Worm (Caenorhabditis elegans) whole organism, L4/young adult: ENCODE measurements around the gene Y57A10C.11.

ENCODE experiments used
- W03F9.2 ChIP-seq: fragments of 150-350 bp; optimal IDR thresholded peaks from 2 replicates; lab custom pipeline; 2014; ENCODE audit warnings: missing biosample characterization, missing genetic modification characterization
- dao-5 ChIP-seq: sonication (generic microtip); optimal IDR thresholded peaks from 2 replicates; lab custom pipeline; 2016; ENCODE audit warnings: missing genotype, missing genetic modification characterization, moderate library complexity, missing compliant biosample characterization
- him-1 ChIP-seq: sonication (generic microtip); optimal IDR thresholded peaks from 2 replicates; lab custom pipeline; 2016; ENCODE audit warnings: missing genotype, missing genetic modification reagents, missing genetic modification characterization, missing compliant biosample characterization

Gene Y57A10C.11

DNA sequence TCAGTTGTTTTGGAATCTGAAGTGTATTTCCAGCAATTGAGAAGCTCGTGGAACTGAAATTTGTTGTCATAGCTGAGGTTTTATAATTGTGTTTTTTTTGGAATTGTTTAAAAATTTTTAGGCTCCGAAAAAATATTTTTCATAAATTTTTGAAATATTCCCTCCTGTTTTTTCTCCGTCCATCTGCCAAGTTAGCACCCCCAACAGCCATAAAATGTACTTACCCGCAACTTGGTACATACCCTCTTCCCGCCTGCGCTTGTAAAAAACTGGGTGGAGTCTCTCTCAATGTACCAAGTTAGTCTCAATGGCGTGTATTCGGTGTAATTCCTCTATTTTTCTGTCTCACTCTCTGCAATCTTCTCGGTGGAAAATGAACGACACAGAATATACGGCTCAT, 24.9 kb downstream of the Y57A10C.11 start, which contains the start of gene Y57A10B.6:
Gene Y57A10B.6 (plus strand): TSS at position 301 of the 400 bp plus-strand sequence.
- TF ChIP-seq dao-5 (tag; lab: Kevin White, UChicago) (no peak), W03F9.2 (tag; lab: Kevin White, UChicago) (no peak)

DNA sequence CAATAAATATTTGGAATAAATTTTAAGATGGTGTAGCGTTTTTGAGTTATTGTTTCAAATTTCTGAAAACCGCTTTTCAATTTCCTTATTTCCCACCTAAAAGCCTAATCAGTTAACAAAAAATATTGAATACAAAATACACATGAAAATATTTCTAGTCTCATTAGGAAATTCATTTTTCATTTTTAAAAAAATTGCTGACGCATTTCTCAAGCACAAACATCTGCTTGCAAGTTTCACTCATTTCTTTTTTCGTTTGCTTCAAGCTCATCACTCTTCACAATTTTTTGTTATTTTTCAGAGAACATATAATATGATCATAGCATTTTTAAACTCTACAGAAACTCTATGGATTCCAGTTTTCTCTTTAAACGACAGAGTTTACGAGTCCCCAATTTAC, 26.7 kb downstream of the Y57A10C.11 start, which contains the start of gene sre-41:
Gene sre-41 (plus strand): TSS at position 301 of the 400 bp plus-strand sequence.
- TF ChIP-seq W03F9.2 (tag; lab: Kevin White, UChicago) (no peak), him-1 (tag; lab: Kevin White, UChicago) (no peak), dao-5 (tag; lab: Kevin White, UChicago) (no peak)

DNA sequence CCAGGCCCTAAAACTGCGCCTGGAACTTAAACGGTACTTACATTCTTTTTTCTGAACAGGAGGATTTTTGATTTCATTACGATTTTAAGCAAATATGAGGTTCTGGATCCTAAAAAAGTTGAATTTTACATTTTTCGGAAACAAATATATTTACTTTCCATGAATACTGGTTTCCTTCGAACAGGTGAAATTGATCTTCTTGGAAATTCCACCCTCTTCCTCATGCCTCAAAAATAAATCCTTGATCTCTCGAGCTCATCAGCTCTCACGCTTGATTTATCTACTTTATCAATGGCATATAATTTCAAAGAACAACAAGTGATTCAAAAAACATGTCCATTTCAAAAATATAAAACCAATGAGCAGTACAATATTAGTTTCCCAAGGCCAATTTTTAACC, 27.2 kb downstream of the Y57A10C.11 start:
- TF ChIP-seq dao-5 (tag; lab: Kevin White, UChicago) (no peak), W03F9.2 (tag; lab: Kevin White, UChicago) (no peak), him-1 (tag; lab: Kevin White, UChicago) (no peak)

DNA sequence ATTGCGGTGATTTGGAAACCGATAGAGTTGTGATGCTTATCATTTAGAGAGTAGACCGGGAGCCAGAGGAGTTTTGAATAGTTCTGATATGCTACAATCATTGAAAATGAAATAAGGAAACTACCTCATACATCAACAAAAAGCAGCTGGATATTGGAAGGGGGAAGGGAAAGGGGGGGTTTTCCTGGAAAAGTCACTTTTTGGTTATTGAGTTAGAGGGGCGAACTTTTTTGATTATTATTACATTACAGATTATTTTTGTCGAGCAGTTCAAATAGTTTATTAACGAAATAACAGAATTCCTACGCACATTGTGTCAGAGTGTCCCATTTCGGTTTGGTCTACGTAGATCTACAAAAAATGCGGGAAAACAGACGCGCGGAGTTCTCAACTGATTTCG, 27.9 kb downstream of the Y57A10C.11 start, which contains the start of gene sre-42:
Gene sre-42 (minus strand): TSS at position 101 of the 400 bp plus-strand sequence.
- no peak for TF ChIP-seq dao-5 (tag; lab: Kevin White, UChicago)
- TF ChIP-seq him-1 (tag; lab: Kevin White, UChicago), result no peak
- no peak for TF ChIP-seq W03F9.2 (tag; lab: Kevin White, UChicago)

DNA sequence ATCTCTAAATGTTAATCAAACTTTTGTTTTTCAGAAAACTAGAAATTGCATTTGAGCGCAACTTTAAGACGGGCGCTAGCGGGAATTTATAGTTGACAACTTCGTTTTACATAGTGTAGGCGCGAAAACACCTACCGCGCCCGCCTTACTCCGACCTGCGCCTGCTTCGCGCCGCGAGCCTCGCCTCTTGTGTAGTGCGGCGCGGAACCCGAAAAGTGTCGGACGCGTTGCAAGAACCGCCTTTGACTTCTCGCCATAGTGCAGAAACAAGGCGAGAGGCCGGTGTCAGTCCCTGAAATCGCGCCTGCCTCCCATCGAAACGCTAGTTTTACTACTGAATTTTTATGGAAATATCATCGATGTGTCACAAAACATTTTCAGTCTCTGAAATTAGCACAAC, 28.9 kb downstream of the Y57A10C.11 start:
- TF ChIP-seq him-1 (tag; lab: Kevin White, UChicago) (no peak), dao-5 (tag; lab: Kevin White, UChicago) (no peak), W03F9.2 (tag; lab: Kevin White, UChicago) (no peak)

DNA sequence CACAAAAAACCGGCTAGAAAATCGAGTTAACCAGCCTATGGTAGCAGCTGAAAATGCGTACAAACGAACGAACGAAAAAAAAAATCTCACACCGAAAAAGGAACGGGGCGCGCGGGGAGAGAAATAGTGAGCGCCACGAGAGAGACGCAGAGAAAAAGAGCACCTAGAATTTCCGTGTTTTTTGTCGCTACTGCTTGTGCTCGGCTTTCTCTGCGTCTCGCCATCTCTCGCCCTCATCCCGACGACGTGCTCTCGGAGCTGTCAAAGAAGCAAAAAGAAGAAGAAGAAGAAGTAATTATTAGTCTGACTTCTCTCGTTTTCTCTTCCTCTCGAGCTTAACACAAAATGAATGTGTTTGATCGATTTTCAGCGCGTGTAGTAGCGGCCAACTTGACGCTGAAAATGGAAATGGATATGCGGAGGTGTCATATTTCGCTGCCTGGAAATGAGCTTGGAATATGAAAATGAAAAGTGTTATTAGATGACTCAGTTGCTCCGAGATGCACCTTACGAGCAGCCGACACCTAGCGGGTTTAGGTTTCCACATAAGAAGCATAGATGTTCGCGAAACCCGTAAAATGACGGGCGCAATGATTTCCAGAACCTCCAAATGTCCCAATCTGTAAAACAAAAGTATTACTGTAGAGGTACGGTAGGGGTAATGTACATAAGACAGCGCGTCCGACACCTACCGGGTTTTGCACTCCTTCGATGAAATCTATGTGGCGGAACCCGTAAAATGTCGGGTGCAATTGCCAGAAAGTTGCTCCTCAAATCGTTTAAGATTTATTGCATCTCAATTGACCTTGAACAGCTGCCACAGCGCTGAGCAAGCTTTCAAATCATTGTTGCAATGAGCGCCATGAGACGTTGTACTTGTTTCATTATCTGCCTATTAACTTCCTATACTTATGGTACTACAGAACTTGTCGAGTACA, 31.8 kb downstream of the Y57A10C.11 start, which contains the start of gene btb-14:
Gene btb-14 (plus strand): TSS at position 839 of the 938 bp plus-strand sequence.
- TF ChIP-seq him-1 (tag; lab: Kevin White, UChicago) (peak; percentile 11), W03F9.2 (tag; lab: Kevin White, UChicago) (no peak), dao-5 (tag; lab: Kevin White, UChicago) (no peak)

DNA sequence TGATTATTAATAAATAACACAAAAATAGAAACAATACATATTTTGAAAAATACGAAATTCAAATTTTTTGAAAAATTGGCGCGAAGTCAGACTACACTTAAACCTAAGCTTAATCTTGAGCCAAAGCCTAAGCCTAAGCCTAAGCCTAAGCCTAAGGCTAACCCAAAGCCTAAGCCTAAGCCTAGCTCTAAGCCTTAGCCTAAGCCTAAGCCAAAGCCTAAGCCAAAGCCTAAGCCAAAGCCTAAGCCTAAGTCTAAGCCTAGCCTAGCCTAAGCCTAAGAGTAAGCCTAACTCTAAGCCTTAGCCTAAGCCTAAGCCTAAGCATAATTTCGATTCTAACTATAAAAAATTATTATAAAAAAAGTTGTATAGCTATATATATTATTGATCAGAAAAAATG, 33.8 kb downstream of the Y57A10C.11 start:
- TF ChIP-seq dao-5 (tag; lab: Kevin White, UChicago), result no peak
- no peak for TF ChIP-seq him-1 (tag; lab: Kevin White, UChicago)
- no peak for TF ChIP-seq W03F9.2 (tag; lab: Kevin White, UChicago)

DNA sequence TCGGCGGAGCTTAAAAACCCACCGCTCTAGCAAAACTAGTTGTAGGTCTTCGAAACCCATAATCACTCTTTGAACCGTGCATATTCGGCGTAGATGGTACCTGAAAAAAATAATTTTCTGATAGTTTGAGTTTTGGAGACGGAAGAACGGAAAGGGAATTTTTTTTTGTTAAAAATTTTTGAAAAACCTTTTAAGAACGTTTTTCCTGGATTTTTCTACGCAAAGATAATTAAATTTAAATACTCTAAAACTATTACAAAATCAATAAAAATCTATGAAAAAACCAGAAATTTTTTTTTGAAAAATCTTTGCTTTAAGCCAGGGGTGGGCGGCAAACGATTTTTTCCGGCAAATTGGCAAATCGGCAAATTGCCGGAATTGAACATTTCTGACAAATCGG, 35.3 kb downstream of the Y57A10C.11 start, which contains the start of gene marc-5:
Gene marc-5 (minus strand): TSS at position 101 of the 400 bp plus-strand sequence.
- no peak for TF ChIP-seq W03F9.2 (tag; lab: Kevin White, UChicago)
- no peak for TF ChIP-seq dao-5 (tag; lab: Kevin White, UChicago)
- TF ChIP-seq him-1 (tag; lab: Kevin White, UChicago), result no peak

DNA sequence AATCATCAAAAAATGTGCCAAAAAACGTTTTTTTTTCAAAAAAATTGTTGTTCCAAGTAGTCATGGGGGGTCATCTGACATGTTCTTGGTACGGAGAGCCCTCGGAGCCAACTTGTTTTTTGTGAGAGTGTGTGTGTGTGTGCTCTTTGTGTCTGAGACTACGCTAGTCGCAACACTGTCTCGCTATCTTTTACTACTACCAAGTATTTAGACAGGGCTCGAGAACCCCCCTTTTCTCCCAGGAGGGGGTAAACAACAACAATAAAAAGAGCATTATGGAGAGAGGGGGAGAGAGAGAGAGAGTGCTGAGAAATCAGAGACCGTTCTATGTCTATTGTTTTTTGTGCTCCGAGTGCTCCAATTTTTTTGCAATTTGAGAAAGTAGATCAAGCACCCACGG, 35.9 kb downstream of the Y57A10C.11 start:
- TF ChIP-seq him-1 (tag; lab: Kevin White, UChicago) (peak; percentile 12), W03F9.2 (tag; lab: Kevin White, UChicago) (no peak)

DNA sequence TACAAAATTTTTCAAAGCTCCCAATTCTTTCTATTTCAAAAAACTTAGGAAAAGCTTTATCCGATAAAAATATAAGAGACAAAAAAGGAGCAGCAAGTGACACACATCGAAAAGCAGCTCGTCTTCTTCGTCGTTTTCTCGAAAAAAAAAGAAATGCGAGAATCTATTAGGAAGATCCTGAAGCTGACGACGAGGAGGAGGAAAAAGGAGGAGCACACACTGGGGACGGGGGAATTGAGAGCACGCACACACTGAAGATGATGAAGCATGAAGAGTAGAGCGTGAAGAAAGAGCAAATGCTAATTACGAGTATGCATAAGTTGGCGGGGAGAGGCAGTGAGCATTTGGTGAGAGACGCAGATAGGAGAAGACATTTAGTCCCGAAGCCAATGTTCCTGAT, 40.8 kb downstream of the Y57A10C.11 start:
- TF ChIP-seq dao-5 (tag; lab: Kevin White, UChicago) (no peak), him-1 (tag; lab: Kevin White, UChicago) (no peak), W03F9.2 (tag; lab: Kevin White, UChicago) (no peak)

DNA sequence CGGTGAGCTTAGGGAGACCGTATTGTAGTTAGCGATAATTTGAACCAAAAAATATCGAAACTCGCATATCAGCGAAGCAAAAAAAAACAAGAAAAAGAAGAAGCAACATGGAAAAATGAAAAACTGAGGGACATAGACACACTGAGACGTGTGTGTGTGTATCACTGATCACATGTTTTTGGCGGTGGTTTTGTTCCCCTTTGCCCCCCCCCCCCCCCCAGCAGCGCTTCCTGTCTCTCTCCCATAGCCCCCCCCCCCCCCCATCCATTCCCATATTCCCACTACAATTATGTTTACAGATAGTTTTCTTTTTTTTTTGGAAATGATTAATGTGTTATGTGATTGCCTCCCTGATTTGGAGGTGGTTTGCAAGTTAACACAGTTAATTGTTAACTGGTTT, 45.5 kb downstream of the Y57A10C.11 start:
- TF ChIP-seq dao-5 (tag; lab: Kevin White, UChicago), result no peak
- TF ChIP-seq W03F9.2 (tag; lab: Kevin White, UChicago), result no peak
- no peak for TF ChIP-seq him-1 (tag; lab: Kevin White, UChicago)
